Fruit fly (Drosophila melanogaster) whole organism, embryonic: Measurements from ENCODE around the gene CG14142.

Source experiments
- ATbp ChIP-seq: fragments of 200-800 bp; sonication (Bioruptor generic); optimal IDR thresholded peaks from 2 replicates; lab custom pipeline; 2017; ENCODE audit warnings: missing biosample characterization, mild to moderate bottlenecking, missing genetic modification characterization, missing genetic modification reagents
- Ada2b ChIP-seq: fragments of 200-800 bp; sonication (Bioruptor generic); IDR thresholded peaks from 2 replicates; pipeline ENCODE4 v1.3.6; 2022; ENCODE audit warnings: missing biosample characterization, missing genetic modification characterization
- Atf6 ChIP-seq: fragments of 200-800 bp; sonication (Bioruptor generic); IDR thresholded peaks from 2 replicates; pipeline ENCODE4 v1.3.6; 2022; ENCODE audit warnings: missing biosample characterization, missing genetic modification characterization
- CG10209 ChIP-seq: fragments of 200-800 bp; sonication (Bioruptor generic); optimal IDR thresholded peaks from 3 replicates; lab custom pipeline; 2017; ENCODE audit warnings: missing biosample characterization, mild to moderate bottlenecking, missing genetic modification characterization, missing genetic modification reagents
- CG10431 ChIP-seq: fragments of 200-800 bp; sonication (Bioruptor generic); optimal IDR thresholded peaks from 3 replicates; lab custom pipeline; 2018; ENCODE audit warnings: missing biosample characterization, mild to moderate bottlenecking, missing genetic modification characterization
- CG10979 ChIP-seq: fragments of 200-800 bp; sonication (Bioruptor generic); optimal IDR thresholded peaks from 2 replicates; lab custom pipeline; 2018; ENCODE audit warnings: missing biosample characterization, mild to moderate bottlenecking, missing genetic modification characterization, moderate library complexity
- CG11723 ChIP-seq: fragments of 200-800 bp; sonication (Bioruptor generic); optimal IDR thresholded peaks from 2 replicates; lab custom pipeline; 2017; ENCODE audit warnings: missing biosample characterization, mild to moderate bottlenecking, missing genetic modification characterization
- CG12071 ChIP-seq: fragments of 200-800 bp; sonication (Bioruptor generic); optimal IDR thresholded peaks from 3 replicates; lab custom pipeline; 2018; ENCODE audit warnings: missing biosample characterization, mild to moderate bottlenecking, missing genetic modification characterization
- CG12219 ChIP-seq: fragments of 200-800 bp; sonication (Bioruptor generic); optimal IDR thresholded peaks from 3 replicates; lab custom pipeline; 2018; ENCODE audit warnings: missing biosample characterization, mild to moderate bottlenecking, missing genetic modification characterization
- CG33213 ChIP-seq: fragments of 200-800 bp; sonication (Bioruptor generic); optimal IDR thresholded peaks from 3 replicates; lab custom pipeline; 2016; ENCODE audit warnings: missing biosample characterization, missing genetic modification characterization
- CG34224 ChIP-seq: fragments of 200-800 bp; sonication (Bioruptor generic); IDR thresholded peaks from 3 replicates; pipeline ENCODE4 v1.3.6; 2022; ENCODE audit warnings: missing biosample characterization, missing genetic modification characterization; ENCODE audit not compliant: partially characterized antibody
- CG34376 ChIP-seq: fragments of 200-800 bp; sonication (Bioruptor generic); optimal IDR thresholded peaks from 2 replicates; lab custom pipeline; 2018; ENCODE audit warnings: missing biosample characterization, mild to moderate bottlenecking, missing genetic modification characterization
- CG3726 ChIP-seq: fragments of 200-800 bp; sonication (Bioruptor generic); IDR thresholded peaks from 3 replicates; pipeline ENCODE4, ENCODE4 v1.3.6; 2022; ENCODE audit warnings: missing biosample characterization, missing genetic modification characterization
- CG3995 ChIP-seq: fragments of 200-800 bp; sonication (Bioruptor generic); optimal IDR thresholded peaks from 3 replicates; lab custom pipeline; 2016; ENCODE audit warnings: missing biosample characterization, missing genetic modification characterization
- E2f1 ChIP-seq: fragments of 200-800 bp; sonication (Bioruptor generic); IDR thresholded peaks from 2 replicates; pipeline ENCODE4 v1.3.6; 2022; ENCODE audit warnings: missing biosample characterization, missing genetic modification characterization
- Ets97D ChIP-seq: fragments of 200-800 bp; sonication (Bioruptor generic); optimal IDR thresholded peaks from 3 replicates; lab custom pipeline; 2016; ENCODE audit warnings: missing biosample characterization, missing genetic modification characterization
- Hand ChIP-seq: fragments of 200-800 bp; sonication (Bioruptor generic); optimal IDR thresholded peaks from 2 replicates; lab custom pipeline; 2017; ENCODE audit warnings: mild to moderate bottlenecking, missing biosample characterization, missing genetic modification reagents, missing genetic modification characterization
- Hey ChIP-seq: fragments of 200-800 bp; sonication (Bioruptor generic); optimal IDR thresholded peaks from 3 replicates; lab custom pipeline; 2018; ENCODE audit warnings: missing biosample characterization, mild to moderate bottlenecking, missing genetic modification characterization
- Mrtf ChIP-seq: fragments of 200-800 bp; sonication (Bioruptor generic); IDR thresholded peaks from 3 replicates; pipeline ENCODE4 v1.3.6; 2022; ENCODE audit warnings: missing biosample characterization, missing genetic modification characterization
- NK7.1 ChIP-seq: fragments of 200-800 bp; sonication (Bioruptor generic); optimal IDR thresholded peaks from 3 replicates; lab custom pipeline; 2016; ENCODE audit warnings: missing biosample characterization, missing genetic modification characterization
- NfI ChIP-seq: fragments of 200-800 bp; sonication (Bioruptor generic); optimal IDR thresholded peaks from 3 replicates; lab custom pipeline; 2018; ENCODE audit warnings: missing biosample characterization, mild to moderate bottlenecking, missing genetic modification characterization, moderate library complexity
- Oaz ChIP-seq: fragments of 200-800 bp; sonication (Bioruptor generic); IDR thresholded peaks from 2 replicates; pipeline ENCODE4 v1.3.6; 2022; ENCODE audit warnings: missing biosample characterization, missing genetic modification characterization
- Opbp ChIP-seq: fragments of 200-800 bp; sonication (Bioruptor generic); IDR thresholded peaks from 3 replicates; pipeline ENCODE4 v1.3.6; 2022; ENCODE audit warnings: missing biosample characterization, missing genetic modification characterization; ENCODE audit not compliant: partially characterized antibody
- Pdp1 ChIP-seq, 2 experiments: fragments of 200-800 bp; sonication (Bioruptor generic); optimal IDR thresholded peaks; 3 replicates each; lab custom pipeline; 2016; ENCODE audit warnings: missing biosample characterization in 2 of 2, missing genetic modification characterization in 2 of 2, mild to moderate bottlenecking in 1 of 2, moderate library complexity in 1 of 2
- Ravus ChIP-seq: fragments of 200-800 bp; sonication (Bioruptor generic); IDR thresholded peaks from 2 replicates; pipeline ENCODE4 v1.3.6; 2022; ENCODE audit warnings: missing biosample characterization, missing genetic modification characterization
- Sox102F ChIP-seq: fragments of 200-800 bp; sonication (Bioruptor generic); optimal IDR thresholded peaks from 2 replicates; lab custom pipeline; 2018; ENCODE audit warnings: missing biosample characterization, mild to moderate bottlenecking, missing genetic modification characterization, moderate library complexity
- Sry-β ChIP-seq: fragments of 200-800 bp; sonication (Bioruptor generic); optimal IDR thresholded peaks from 2 replicates; lab custom pipeline; 2018; ENCODE audit warnings: missing biosample characterization, mild to moderate bottlenecking, missing genetic modification characterization, moderate library complexity
- Vsx1 ChIP-seq: fragments of 200-800 bp; sonication (Bioruptor generic); optimal IDR thresholded peaks from 2 replicates; lab custom pipeline; 2017; ENCODE audit warnings: missing biosample characterization, mild to moderate bottlenecking, missing genetic modification characterization, missing genetic modification reagents
- cad ChIP-seq: fragments of >200 bp; optimal IDR thresholded peaks from 2 replicates; lab custom pipeline; 2017; ENCODE audit warnings: missing biosample characterization, missing genetic modification characterization
- chm ChIP-seq: fragments of 200-800 bp; sonication (Bioruptor generic); IDR thresholded peaks from 2 replicates; pipeline ENCODE4 v1.3.6; 2022; ENCODE audit warnings: missing biosample characterization, missing genetic modification characterization
- crp ChIP-seq, 2 experiments: fragments of 200-800 bp; sonication (Bioruptor generic); optimal IDR thresholded peaks; 2 replicates in 1 of 2; 3 replicates in 1 of 2; lab custom pipeline; 2017; ENCODE audit warnings: missing biosample characterization in 2 of 2, missing genetic modification characterization in 2 of 2, mild to moderate bottlenecking in 1 of 2, moderate library complexity in 1 of 2
- dimm ChIP-seq: fragments of 200-800 bp; sonication (Bioruptor generic); IDR thresholded peaks from 2 replicates; pipeline ENCODE4 v1.3.6; 2022; ENCODE audit warnings: missing biosample characterization, missing genetic modification characterization
- dysf ChIP-seq: fragments of 200-800 bp; sonication (Bioruptor generic); IDR thresholded peaks from 3 replicates; pipeline ENCODE4 v1.3.6; 2022; ENCODE audit warnings: missing biosample characterization, missing genetic modification characterization
- eve ChIP-seq, 2 experiments: fragments of >200 bp; optimal IDR thresholded peaks; 2 replicates each; lab custom pipeline; 2017; ENCODE audit warnings: missing biosample characterization in 2 of 2, missing genetic modification characterization in 2 of 2
- eyg ChIP-seq: fragments of 200-800 bp; sonication (Bioruptor generic); optimal IDR thresholded peaks from 3 replicates; lab custom pipeline; 2016; ENCODE audit warnings: missing biosample characterization, missing genetic modification characterization
- gfzf ChIP-seq: fragments of 200-800 bp; sonication (Bioruptor generic); optimal IDR thresholded peaks from 2 replicates; lab custom pipeline; 2016; ENCODE audit warnings: missing biosample characterization, mild to moderate bottlenecking, missing genetic modification characterization, moderate library complexity
- hb ChIP-seq: fragments of 200-800 bp; sonication (Bioruptor generic); IDR thresholded peaks from 3 replicates; pipeline ENCODE4 v1.3.6; 2022; ENCODE audit warnings: missing biosample characterization, missing genetic modification characterization; ENCODE audit not compliant: partially characterized antibody
- kni ChIP-seq: fragments of 200-800 bp; sonication (Bioruptor generic); optimal IDR thresholded peaks from 3 replicates; lab custom pipeline; 2017; ENCODE audit warnings: mild to moderate bottlenecking, missing biosample characterization, missing genetic modification reagents, missing genetic modification characterization
- pfk ChIP-seq: fragments of 200-800 bp; sonication (Bioruptor generic); optimal IDR thresholded peaks from 2 replicates; lab custom pipeline; 2018; ENCODE audit warnings: missing biosample characterization, mild to moderate bottlenecking, missing genetic modification characterization, moderate library complexity
- pita ChIP-seq: fragments of 200-800 bp; sonication (Bioruptor generic); optimal IDR thresholded peaks from 2 replicates; lab custom pipeline; 2017; ENCODE audit warnings: missing biosample characterization, mild to moderate bottlenecking, missing genetic modification characterization
- psq ChIP-seq: fragments of 200-800 bp; sonication (Bioruptor generic); optimal IDR thresholded peaks from 2 replicates; lab custom pipeline; 2017; ENCODE audit warnings: missing biosample characterization, missing genetic modification characterization
- repo ChIP-seq: fragments of 200-800 bp; sonication (Bioruptor generic); optimal IDR thresholded peaks from 2 replicates; lab custom pipeline; 2016; ENCODE audit warnings: missing biosample characterization, missing genetic modification characterization
- schlank ChIP-seq: fragments of 200-800 bp; sonication (Bioruptor generic); optimal IDR thresholded peaks from 2 replicates; lab custom pipeline; 2018; ENCODE audit warnings: missing biosample characterization, mild to moderate bottlenecking, missing genetic modification characterization
- sens ChIP-seq: fragments of 200-800 bp; sonication (Bioruptor generic); peaks from one replicate; lab custom pipeline; 2016; ENCODE audit warnings: missing biosample characterization, missing genetic modification characterization
- slbo ChIP-seq: fragments of 200-800 bp; sonication (Bioruptor generic); IDR thresholded peaks from 2 replicates; pipeline ENCODE4 v1.3.6; 2022; ENCODE audit warnings: missing biosample characterization, missing genetic modification characterization
- slou ChIP-seq: fragments of 200-800 bp; sonication (Bioruptor generic); optimal IDR thresholded peaks from 3 replicates; lab custom pipeline; 2016; ENCODE audit warnings: missing biosample characterization, missing genetic modification characterization
- stwl ChIP-seq: fragments of 200-800 bp; sonication (Bioruptor generic); optimal IDR thresholded peaks from 3 replicates; lab custom pipeline; 2018; ENCODE audit warnings: missing biosample characterization, mild to moderate bottlenecking, missing genetic modification characterization, moderate library complexity
- tna ChIP-seq: fragments of 200-800 bp; sonication (Bioruptor generic); IDR thresholded peaks from 2 replicates; pipeline ENCODE4 v1.3.6; 2022; ENCODE audit warnings: missing biosample characterization, missing genetic modification characterization; ENCODE audit not compliant: partially characterized antibody
- unpg ChIP-seq: fragments of 200-800 bp; sonication (Bioruptor generic); optimal IDR thresholded peaks from 3 replicates; lab custom pipeline; 2018; ENCODE audit warnings: missing biosample characterization, mild to moderate bottlenecking, missing genetic modification characterization, moderate library complexity
- vfl ChIP-seq: fragments of 200-800 bp; sonication (Bioruptor generic); optimal IDR thresholded peaks from 2 replicates; lab custom pipeline; 2016; ENCODE audit warnings: missing biosample characterization, missing genetic modification characterization
- zfh2 ChIP-seq: fragments of 200-800 bp; sonication (Bioruptor generic); optimal IDR thresholded peaks from 2 replicates; lab custom pipeline; 2016; ENCODE audit warnings: missing biosample characterization, missing genetic modification characterization

The CG14142 gene

dm6 chr3L:11210517-11210916, 37.2 kb downstream of the CG14142 start, which contains the start of the genes Ube3a and CG7600 (continued):
- TF ChIP-seq CG34376 (GFP tag; lab: Kevin White, UChicago) (peak; percentile 73), sens (peak; percentile 89), Ada2b (GFP tag; lab: Robert Waterston, UW) (no peak), Sox102F (GFP tag; lab: Kevin White, UChicago) (no peak), CG12071 (peak; percentile 7), crp (GFP tag; optimal IDR thresholded peaks at IDR 0.05; lab: Kevin White, UChicago) (peak; percentile 73 to 91), NK7.1 (GFP tag; lab: Kevin White, UChicago) (no peak), Oaz (GFP tag; lab: Robert Waterston, UW) (no peak), Ets97D (peak; percentile 75), Sry-β (GFP tag; lab: Kevin White, UChicago) (no peak), eyg (GFP tag; lab: Kevin White, UChicago) (peak; percentile 67), slbo (peak; percentile 59), stwl (tag; lab: Kevin White, UChicago) (peak; percentile 99), Vsx1 (peak; percentile 24), vfl (peak; percentile 20), E2f1 (no peak; the same call in 1 of the 2 replicates), eve (GFP tag; optimal IDR thresholded peaks at IDR 0.05; lab: Kevin White, UChicago) (no peak), kni (GFP tag; lab: Kevin White, UChicago) (no peak), dysf (no peak), zfh2 (GFP tag; lab: Kevin White, UChicago) (peak; percentile 40), psq (GFP tag; lab: Kevin White, UChicago) (no peak), CG10431 (GFP tag; lab: Kevin White, UChicago) (no peak), CG10209 (GFP tag; lab: Kevin White, UChicago) (peak; percentile 5), pita (no peak), CG3726 (GFP tag; lab: Robert Waterston, UW) (no peak), dimm (GFP tag; lab: Robert Waterston, UW) (no peak), Ravus (GFP tag; lab: Robert Waterston, UW) (no peak), Mrtf (GFP tag; lab: Robert Waterston, UW) (no peak), CG3995 (GFP tag; lab: Kevin White, UChicago) (peak; percentile 95), unpg (GFP tag; lab: Kevin White, UChicago) (peak; percentile 37), ATbp (GFP tag; lab: Kevin White, UChicago) (no peak), hb (GFP tag; lab: Robert Waterston, UW) (peak; percentile 100), pfk (GFP tag; lab: Kevin White, UChicago) (no peak), schlank (tag; lab: Kevin White, UChicago) (no peak), CG12219 (GFP tag; lab: Kevin White, UChicago) (no peak), CG11723 (GFP tag; lab: Kevin White, UChicago) (no peak), Hand (GFP tag; lab: Kevin White, UChicago) (peak; percentile 28), CG10979 (tag; lab: Kevin White, UChicago) (peak; percentile 14), tna (GFP tag; lab: Robert Waterston, UW) (peak; percentile 100), cad (no peak), repo (no peak), Hey (tag; lab: Kevin White, UChicago) (no peak), Opbp (peak; percentile 100), Pdp1 (GFP tag; optimal IDR thresholded peaks at IDR 0.05; lab: Kevin White, UChicago) (peak in 1 of 2 experiments; percentile 83), slou (GFP tag; lab: Kevin White, UChicago) (no peak), Atf6 (peak; percentile 36; the same call in 1 of the 2 replicates), NfI (peak; percentile 48), chm (peak; percentile 51), CG33213 (GFP tag; lab: Kevin White, UChicago) (peak; percentile 31), gfzf (peak; percentile 52), CG34224 (peak; percentile 100)
